Worm (Caenorhabditis elegans) whole organism, late embryonic: ENCODE data around the gene Y46E12A.5.

Experiments used
- C08G9.2 ChIP-seq: sonication (generic microtip); optimal IDR thresholded peaks from 2 replicates; lab custom pipeline; 2016; ENCODE audit warnings: mild to moderate bottlenecking, missing genetic modification characterization, moderate library complexity, missing compliant biosample characterization
- C38D4.7 ChIP-seq: fragments of 200-800 bp; sonication (Bioruptor generic); optimal IDR thresholded peaks from 2 replicates; lab custom pipeline; 2018; ENCODE audit warnings: mild to moderate bottlenecking, missing genetic modification characterization, moderate library complexity, missing compliant biosample characterization
- F13H6.1 ChIP-seq: sonication (generic microtip); optimal IDR thresholded peaks from 2 replicates; lab custom pipeline; 2016; ENCODE audit warnings: missing genetic modification characterization, missing compliant biosample characterization
- Y22D7AL.16 ChIP-seq: sonication (generic microtip); optimal IDR thresholded peaks from 2 replicates; lab custom pipeline; 2016; ENCODE audit warnings: missing genetic modification characterization, missing compliant biosample characterization
- ahr-1 ChIP-seq: sonication (generic microtip); optimal IDR thresholded peaks from 2 replicates; lab custom pipeline; 2016; ENCODE audit warnings: missing genetic modification characterization, missing compliant biosample characterization
- ceh-2 ChIP-seq: sonication (generic microtip); optimal IDR thresholded peaks from 2 replicates; lab custom pipeline; 2016; ENCODE audit warnings: missing genotype, missing genetic modification characterization, missing compliant biosample characterization
- ceh-22 ChIP-seq: sonication (generic microtip); optimal IDR thresholded peaks from 2 replicates; lab custom pipeline; 2017; ENCODE audit warnings: missing biosample characterization, missing genetic modification characterization
- ceh-24 ChIP-seq: sonication (generic microtip); optimal IDR thresholded peaks from 2 replicates; lab custom pipeline; 2016; ENCODE audit warnings: mild to moderate bottlenecking, missing genetic modification characterization, missing compliant biosample characterization
- ceh-31 ChIP-seq: sonication (generic microtip); optimal IDR thresholded peaks from 2 replicates; lab custom pipeline; 2016; ENCODE audit warnings: missing genetic modification characterization, missing compliant biosample characterization
- ceh-45 ChIP-seq: fragments of 200-800 bp; sonication (Bioruptor generic); IDR thresholded peaks from 2 replicates; pipeline ENCODE4 v1.3.6; 2022; ENCODE audit warnings: missing genetic modification reagents, missing genetic modification characterization, missing compliant biosample characterization
- ceh-48 ChIP-seq: sonication (generic microtip); optimal IDR thresholded peaks from 2 replicates; lab custom pipeline; 2016; ENCODE audit warnings: missing genetic modification characterization, inconsistent platforms, missing compliant biosample characterization
- dmd-4 ChIP-seq: sonication (generic microtip); optimal IDR thresholded peaks from 2 replicates; lab custom pipeline; 2016; ENCODE audit warnings: borderline replicate concordance, missing genetic modification characterization, missing compliant biosample characterization
- elt-2 ChIP-seq: sonication (generic microtip); optimal IDR thresholded peaks from 2 replicates; lab custom pipeline; 2016; ENCODE audit warnings: missing genetic modification reagents, missing genetic modification characterization, missing compliant biosample characterization
- elt-4 ChIP-seq: sonication (generic microtip); optimal IDR thresholded peaks from 2 replicates; lab custom pipeline; 2016; ENCODE audit warnings: missing genetic modification characterization, missing compliant biosample characterization
- eyg-1 ChIP-seq: sonication (generic microtip); optimal IDR thresholded peaks from 2 replicates; lab custom pipeline; 2016; ENCODE audit warnings: missing genotype, missing genetic modification characterization, missing compliant biosample characterization
- fkh-10 ChIP-seq: fragments of 150-350 bp; optimal IDR thresholded peaks from 2 replicates; lab custom pipeline; 2014; ENCODE audit warnings: missing biosample characterization, missing genetic modification reagents, missing genetic modification characterization
- fkh-6 ChIP-seq: sonication (generic microtip); optimal IDR thresholded peaks from 2 replicates; lab custom pipeline; 2016; ENCODE audit warnings: missing genetic modification characterization, missing compliant biosample characterization
- hlh-30 ChIP-seq: sonication (generic microtip); optimal IDR thresholded peaks from 2 replicates; lab custom pipeline; 2017; ENCODE audit warnings: antibody characterized with exemption, missing genetic modification characterization, missing compliant biosample characterization; ENCODE audit not compliant: insufficient read depth
- lim-6 ChIP-seq: sonication (generic microtip); optimal IDR thresholded peaks from 2 replicates; lab custom pipeline; 2016; ENCODE audit warnings: missing genetic modification characterization, missing compliant biosample characterization
- lin-11 ChIP-seq: fragments of 200-800 bp; sonication (Bioruptor generic); optimal IDR thresholded peaks from 2 replicates; lab custom pipeline; 2018; ENCODE audit warnings: mild to moderate bottlenecking, missing genetic modification characterization, missing compliant biosample characterization
- madf-2 ChIP-seq: sonication (generic microtip); optimal IDR thresholded peaks from 2 replicates; lab custom pipeline; 2017; ENCODE audit warnings: missing genetic modification characterization, missing compliant biosample characterization
- nhr-11 ChIP-seq: fragments of 150-350 bp; optimal IDR thresholded peaks from 2 replicates; lab custom pipeline; 2014; ENCODE audit warnings: missing biosample characterization, missing genetic modification characterization
- odd-2 ChIP-seq: sonication (generic microtip); optimal IDR thresholded peaks from 2 replicates; lab custom pipeline; 2017; ENCODE audit warnings: antibody characterized with exemption, mild to moderate bottlenecking, missing genetic modification characterization, missing compliant biosample characterization
- pag-3 ChIP-seq: sonication (generic microtip); optimal IDR thresholded peaks from 2 replicates; lab custom pipeline; 2016; ENCODE audit warnings: missing compliant biosample characterization, missing genetic modification characterization, borderline replicate concordance
- pqm-1 ChIP-seq: sonication (generic microtip); optimal IDR thresholded peaks from 2 replicates; lab custom pipeline; 2016; ENCODE audit warnings: missing genetic modification characterization, missing compliant biosample characterization
- rnt-1 ChIP-seq: sonication (generic microtip); optimal IDR thresholded peaks from 2 replicates; lab custom pipeline; 2016; ENCODE audit warnings: missing genetic modification characterization, missing compliant biosample characterization
- sdc-2 ChIP-seq: sonication (generic microtip); optimal IDR thresholded peaks from 2 replicates; lab custom pipeline; 2016; ENCODE audit warnings: missing genotype, missing genetic modification characterization, missing compliant biosample characterization
- ttx-3 ChIP-seq: sonication (generic microtip); optimal IDR thresholded peaks from 2 replicates; lab custom pipeline; 2016; ENCODE audit warnings: missing genetic modification reagents, missing genetic modification characterization, missing compliant biosample characterization
- unc-3 ChIP-seq, 2 experiments: fragments of 200-800 bp in 1 of 2; sonication (Bioruptor generic) in 1 of 2; sonication (generic microtip) in 1 of 2; conservative IDR thresholded peaks in 1 of 2; optimal IDR thresholded peaks in 1 of 2; 2 replicates each; pipeline versions ENCODE4 v1.3.6 to Lab custom; 2016 to 2022; ENCODE audit warnings: missing compliant biosample characterization in 2 of 2, missing genetic modification characterization in 2 of 2, missing genetic modification reagents in 1 of 2
- zip-5 ChIP-seq: sonication (generic microtip); optimal IDR thresholded peaks from 2 replicates; lab custom pipeline; 2016; ENCODE audit warnings: missing genetic modification characterization, missing compliant biosample characterization
- ztf-16 ChIP-seq: sonication (generic microtip); optimal IDR thresholded peaks from 2 replicates; lab custom pipeline; 2017; ENCODE audit warnings: missing genetic modification characterization, missing compliant biosample characterization

The Y46E12A.5 gene

ce11 chrIII:1758151-1758550 is at the start of gene Y46E12A.5:
Y46E12A.5 (minus strand) TSS chrIII:1758251.
- TF ChIP-seq C38D4.7 (GFP tag; lab: Kevin White, UChicago): no peak
- TF ChIP-seq fkh-10: no peak
- TF ChIP-seq unc-3 (GFP tag; conservative IDR thresholded peaks at IDR 0.05; lab: Robert Waterston, UW): no peak
- TF ChIP-seq unc-3 (tag; optimal IDR thresholded peaks at IDR 0.05; lab: Kevin White, UChicago): no peak
- TF ChIP-seq ttx-3 (tag; lab: Kevin White, UChicago): no peak
- TF ChIP-seq pag-3 (tag; lab: Kevin White, UChicago): no peak
- TF ChIP-seq hlh-30 (tag; lab: Kevin White, UChicago): no peak
- TF ChIP-seq, all 69 proteins: peak for 0

- TF ChIP-seq ceh-48 (tag; lab: Kevin White, UChicago): peak; percentile 99
Observed at ce11 chrIII:1807297-1807935, 49.4 kb upstream of the Y46E12A.5 start.

ce11 chrIII:1806183-1806798 is 48.2 kb upstream of the Y46E12A.5 start:
- TF ChIP-seq elt-4 (tag; lab: Kevin White, UChicago) (peak; percentile 4), C08G9.2 (tag; lab: Kevin White, UChicago) (peak; percentile 2), lim-6 (tag; lab: Kevin White, UChicago) (no peak), ceh-48 (tag; lab: Kevin White, UChicago) (peak; percentile 36)

ce11 chrIII:1805415-1806008 is 47.5 kb upstream of the Y46E12A.5 start:
- TF ChIP-seq elt-2: no peak
- TF ChIP-seq ceh-48 (tag; lab: Kevin White, UChicago): peak; percentile 96
- no peak for TF ChIP-seq ahr-1
- TF ChIP-seq ztf-16: no peak
- TF ChIP-seq ceh-22 (tag; lab: Kevin White, UChicago): no peak
- TF ChIP-seq, all 69 proteins: peak for 1

- TF ChIP-seq sdc-2 (tag; lab: Kevin White, UChicago) (no peak), nhr-11 (tag; lab: Kevin White, UChicago) (no peak), dmd-4 (no peak), ceh-24 (tag; lab: Kevin White, UChicago) (no peak), lin-11 (no peak)
Observed at ce11 chrIII:1804477-1804876, 46.4 kb upstream of the Y46E12A.5 start.

ce11 chrIII:1803000-1803399 is 44.9 kb upstream of the Y46E12A.5 start:
- TF ChIP-seq ztf-16: no peak
- no peak for TF ChIP-seq F13H6.1 (tag; lab: Kevin White, UChicago)
- no peak for TF ChIP-seq Y22D7AL.16 (tag; lab: Kevin White, UChicago)
- no peak for TF ChIP-seq zip-5
- TF ChIP-seq odd-2 (tag; lab: Kevin White, UChicago): no peak
- no peak for TF ChIP-seq rnt-1
- TF ChIP-seq pqm-1: no peak
- no peak for TF ChIP-seq madf-2 (tag; lab: Kevin White, UChicago)
- no peak for TF ChIP-seq ceh-45 (GFP tag; lab: Robert Waterston, UW)

ce11 chrIII:1799407-1799806 is 41.4 kb upstream of the Y46E12A.5 start:
- TF ChIP-seq madf-2 (tag; lab: Kevin White, UChicago): no peak
- no peak for TF ChIP-seq ceh-31
- no peak for TF ChIP-seq sdc-2 (tag; lab: Kevin White, UChicago)
- TF ChIP-seq F13H6.1 (tag; lab: Kevin White, UChicago): no peak
- no peak for TF ChIP-seq fkh-6
- no peak for TF ChIP-seq ceh-2 (tag; lab: Kevin White, UChicago)
- no peak for TF ChIP-seq eyg-1 (tag; lab: Kevin White, UChicago)
- no peak for TF ChIP-seq ztf-16
